Worm (Caenorhabditis elegans) whole organism, young adult: ENCODE measurements around the gene R02E4.1.

Experiments used
- B0261.1 ChIP-seq: sonication (generic microtip); optimal IDR thresholded peaks from 2 replicates; lab custom pipeline; 2016; ENCODE audit warnings: mild to moderate bottlenecking, missing genetic modification characterization, moderate library complexity, missing compliant biosample characterization
- D2030.7 ChIP-seq: fragments of 200-800 bp; sonication (Bioruptor generic); IDR thresholded peaks from 2 replicates; pipeline ENCODE4 v1.3.6; 2022; ENCODE audit warnings: missing genetic modification reagents, missing genetic modification characterization, missing compliant biosample characterization
- atf-7 ChIP-seq: sonication (generic microtip); optimal IDR thresholded peaks from 2 replicates; lab custom pipeline; 2017; ENCODE audit warnings: mild to moderate bottlenecking, missing genetic modification characterization, missing compliant biosample characterization
- bed-1 ChIP-seq: fragments of 200-800 bp; sonication (Bioruptor generic); IDR thresholded peaks from 2 replicates; pipeline ENCODE4 v1.3.6; 2022; ENCODE audit warnings: missing genetic modification reagents, missing genetic modification characterization, missing compliant biosample characterization
- ets-4 ChIP-seq: fragments of 200-800 bp; sonication (Bioruptor generic); optimal IDR thresholded peaks from 2 replicates; lab custom pipeline; 2018; ENCODE audit warnings: mild to moderate bottlenecking, missing genetic modification characterization, missing compliant biosample characterization
- hlh-12 ChIP-seq: sonication (generic microtip); optimal IDR thresholded peaks from 2 replicates; lab custom pipeline; 2016; ENCODE audit warnings: missing genetic modification characterization, missing compliant biosample characterization

- TF ChIP-seq bed-1 (GFP tag; lab: Robert Waterston, UW) (no peak), B0261.1 (tag; lab: Kevin White, UChicago) (no peak), ets-4 (GFP tag; lab: Kevin White, UChicago) (no peak), hlh-12 (no peak), D2030.7 (GFP tag; lab: Robert Waterston, UW) (no peak), atf-7 (tag; lab: Kevin White, UChicago) (no peak)
Measured at ce11 chrX:4111416-4111815, 7.1 kb upstream of the R02E4.1 start, which contains the start of gene F09F9.2.
